Fruit fly (Drosophila melanogaster) whole organism: ENCODE results near the gene CG14414.

Source experiments
- Dll ChIP-seq: fragments of >200 bp; optimal IDR thresholded peaks from 2 replicates; lab custom pipeline; 2017
- EcR ChIP-seq, 2 experiments: fragments of >200 bp; optimal IDR thresholded peaks; 2 replicates each; lab custom pipeline; 2017; ENCODE audit warnings: missing biosample characterization in 2 of 2, missing genetic modification characterization in 2 of 2, missing genetic modification reagents in 2 of 2

dm6 chrX:14627080-14627796, 46.8 kb downstream of the CG14414 start:
- no peak for TF ChIP-seq EcR (GFP tag; optimal IDR thresholded peaks at IDR 0.05; lab: Kevin White, UChicago)
- no peak for TF ChIP-seq Dll
